Fruit fly (Drosophila melanogaster) S2 (cell line): ENCODE results near the gene CG11345.

Source experiments
- CG8478 ChIP-seq: fragments of >200 bp; optimal IDR thresholded peaks from 2 replicates; lab custom pipeline; 2018
- CTCF ChIP-seq, 2 experiments: fragments of >200 bp; optimal IDR thresholded peaks; 2 replicates each; lab custom pipeline; 2018

DNA sequence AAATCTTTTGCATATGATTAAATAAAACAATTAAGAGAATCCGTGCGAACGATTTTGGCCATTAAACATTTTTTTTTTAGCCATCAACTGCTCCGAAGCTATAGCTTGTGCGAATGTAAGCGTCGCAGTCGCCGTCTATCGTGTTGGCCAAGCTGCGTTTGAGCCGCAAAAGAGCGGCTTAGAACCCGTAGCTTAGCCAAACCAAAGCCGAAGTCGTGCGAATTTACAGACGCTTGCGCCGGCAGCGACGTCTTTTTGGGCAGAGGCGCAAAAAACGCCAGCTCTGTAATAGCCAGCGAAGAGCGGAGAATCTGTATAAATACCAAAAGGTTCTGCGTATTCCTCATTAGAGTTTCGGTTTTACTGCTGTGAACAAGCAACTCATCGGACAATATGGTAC is 22.0 kb upstream of the CG11345 start, which contains the start of gene CG7465:
- TF ChIP-seq CTCF (optimal IDR thresholded peaks at IDR 0.05; lab: Kevin White, UChicago) (no peak), CG8478 (lab: Kevin White, UChicago) (no peak)
